Worm (Caenorhabditis elegans) whole organism, L4 larva: Measurements from ENCODE around the gene nhr-120.

Experiments
- F26F4.8 ChIP-seq: fragments of 200-800 bp; sonication (Bioruptor generic); conservative IDR thresholded peaks from 2 replicates; pipeline ENCODE4 v1.3.6; 2022; ENCODE audit warnings: missing genetic modification characterization, missing compliant biosample characterization
- F44E2.7 ChIP-seq: fragments of 200-800 bp; sonication (Bioruptor generic); IDR thresholded peaks from 2 replicates; pipeline ENCODE4 v2.1.2; 2022; ENCODE audit warnings: missing genetic modification characterization, missing compliant biosample characterization
- T20F7.1 ChIP-seq: fragments of 200-800 bp; sonication (Bioruptor generic); optimal IDR thresholded peaks from 2 replicates; lab custom pipeline; 2018; ENCODE audit warnings: mild to moderate bottlenecking, missing genetic modification characterization, missing compliant biosample characterization
- Y48G9A.11 ChIP-seq: fragments of 200-800 bp; sonication (Bioruptor generic); IDR thresholded peaks from 2 replicates; pipeline ENCODE4 v1.3.6; 2022; ENCODE audit warnings: missing genetic modification reagents, missing genetic modification characterization, missing compliant biosample characterization
- Y5F2A.4 ChIP-seq: fragments of 200-800 bp; sonication (Bioruptor generic); optimal IDR thresholded peaks from 2 replicates; lab custom pipeline; 2018; ENCODE audit warnings: mild to moderate bottlenecking, missing genetic modification characterization, missing compliant biosample characterization
- aha-1 ChIP-seq: fragments of 150-350 bp; peaks from one replicate; lab custom pipeline; 2014; ENCODE audit warnings: missing biosample characterization, missing genetic modification characterization
- aly-2 ChIP-seq: sonication (generic microtip); optimal IDR thresholded peaks from 2 replicates; lab custom pipeline; 2018; ENCODE audit warnings: missing biosample characterization, missing genetic modification characterization
- attf-4 ChIP-seq: sonication (generic microtip); optimal IDR thresholded peaks from 3 replicates; lab custom pipeline; 2017; ENCODE audit warnings: missing biosample characterization, missing genetic modification characterization
- ceh-20 ChIP-seq: fragments of 200-800 bp; sonication (Bioruptor generic); IDR thresholded peaks from 2 replicates; pipeline ENCODE4 v1.3.6; 2022; ENCODE audit warnings: missing genetic modification reagents, missing genetic modification characterization, missing compliant biosample characterization
- ceh-44 ChIP-seq: fragments of 200-800 bp; sonication (Bioruptor generic); IDR thresholded peaks from 2 replicates; pipeline ENCODE4 v1.3.6; 2022; ENCODE audit warnings: missing genetic modification reagents, missing genetic modification characterization, missing compliant biosample characterization
- ceh-82 ChIP-seq: sonication (generic microtip); optimal IDR thresholded peaks from 2 replicates; lab custom pipeline; 2017; ENCODE audit warnings: missing biosample characterization, missing genetic modification characterization
- ces-1 ChIP-seq: fragments of 150-350 bp; sonication (generic microtip); optimal IDR thresholded peaks from 4 replicates; lab custom pipeline; 2014; ENCODE audit warnings: missing biosample characterization, missing genetic modification reagents, missing genetic modification characterization
- daf-12 ChIP-seq: fragments of 150-350 bp; optimal IDR thresholded peaks from 2 replicates; lab custom pipeline; 2014; ENCODE audit warnings: missing biosample characterization, missing genetic modification reagents, missing genetic modification characterization
- daf-19 ChIP-seq: fragments of 200-800 bp; sonication (Bioruptor generic); conservative IDR thresholded peaks from 2 replicates; pipeline ENCODE4 v1.3.6; 2022; ENCODE audit warnings: missing genetic modification characterization, missing compliant biosample characterization
- daf-8 ChIP-seq: fragments of 200-800 bp; sonication (Bioruptor generic); IDR thresholded peaks from 2 replicates; pipeline ENCODE4 v1.3.6; 2022; ENCODE audit warnings: missing genetic modification characterization, missing compliant biosample characterization
- dmd-6 ChIP-seq: fragments of 200-800 bp; sonication (Bioruptor generic); IDR thresholded peaks from 2 replicates; pipeline ENCODE4 v1.3.6; 2022; ENCODE audit warnings: missing genetic modification reagents, missing genetic modification characterization, missing compliant biosample characterization
- dmd-8 ChIP-seq: fragments of 200-800 bp; sonication (Bioruptor generic); IDR thresholded peaks from 2 replicates; pipeline ENCODE4 v1.3.6; 2022; ENCODE audit warnings: missing genetic modification characterization, missing compliant biosample characterization
- dmd-9 ChIP-seq: fragments of 200-800 bp; sonication (Bioruptor generic); IDR thresholded peaks from 2 replicates; pipeline ENCODE4 v1.3.6; 2022; ENCODE audit warnings: missing genetic modification reagents, missing genetic modification characterization, missing compliant biosample characterization
- dve-1 ChIP-seq: sonication (generic microtip); optimal IDR thresholded peaks from 2 replicates; lab custom pipeline; 2017; ENCODE audit warnings: antibody characterized with exemption, mild to moderate bottlenecking, missing genetic modification characterization, missing compliant biosample characterization; ENCODE audit not compliant: insufficient read depth
- hif-1 ChIP-seq, 2 experiments: sonication (generic microtip); optimal IDR thresholded peaks; 2 replicates each; lab custom pipeline; 2016 to 2017; ENCODE audit warnings: missing compliant biosample characterization in 2 of 2, missing genetic modification characterization in 2 of 2, missing genetic modification reagents in 2 of 2, missing genotype in 2 of 2, mild to moderate bottlenecking in 1 of 2
- hlh-11 ChIP-seq: fragments of 200-800 bp; sonication (Bioruptor generic); optimal IDR thresholded peaks from 2 replicates; lab custom pipeline; 2018; ENCODE audit warnings: mild to moderate bottlenecking, missing genetic modification characterization, missing compliant biosample characterization
- hlh-30 ChIP-seq: sonication (generic microtip); optimal IDR thresholded peaks from 2 replicates; lab custom pipeline; 2017; ENCODE audit warnings: antibody characterized with exemption, mild to moderate bottlenecking, missing genetic modification characterization, missing compliant biosample characterization; ENCODE audit not compliant: insufficient read depth
- lim-7 ChIP-seq: fragments of 200-800 bp; sonication (Bioruptor generic); IDR thresholded peaks from 2 replicates; pipeline ENCODE4 v1.3.6; 2022; ENCODE audit warnings: missing genetic modification characterization, missing compliant biosample characterization
- lin-13 ChIP-seq: fragments of 150-350 bp; optimal IDR thresholded peaks from 2 replicates; lab custom pipeline; 2014; ENCODE audit warnings: missing biosample characterization, missing genetic modification reagents, missing genetic modification characterization
- lin-39 ChIP-seq: fragments of 150-350 bp; optimal IDR thresholded peaks from 2 replicates; lab custom pipeline; 2014; ENCODE audit warnings: missing biosample characterization, missing genetic modification reagents, missing genetic modification characterization
- lsy-2 ChIP-seq, 2 experiments: fragments of 150-350 bp in 1 of 2; sonication (generic microtip) in 1 of 2; optimal IDR thresholded peaks; 2 replicates each; lab custom pipeline; 2014 to 2017; ENCODE audit warnings: missing biosample characterization in 2 of 2, missing genetic modification characterization in 2 of 2
- mdl-1 ChIP-seq, 2 experiments: fragments of 150-350 bp in 1 of 2; sonication (generic microtip) in 1 of 2; optimal IDR thresholded peaks; 2 replicates each; lab custom pipeline; 2014 to 2017; ENCODE audit warnings: missing biosample characterization in 2 of 2, missing genetic modification characterization in 2 of 2
- mdt-29 ChIP-seq: fragments of 200-800 bp; sonication (Bioruptor generic); IDR thresholded peaks from 2 replicates; pipeline ENCODE4 v1.3.6; 2022; ENCODE audit warnings: missing genetic modification reagents, missing genetic modification characterization, missing compliant biosample characterization
- mep-1 ChIP-seq: fragments of 150-350 bp; sonication (generic microtip); optimal IDR thresholded peaks from 3 replicates; lab custom pipeline; 2014; ENCODE audit warnings: missing biosample characterization, missing genetic modification characterization
- mes-2 ChIP-seq: sonication (generic microtip); optimal IDR thresholded peaks from 2 replicates; lab custom pipeline; 2016; ENCODE audit warnings: missing genotype, mild to moderate bottlenecking, missing genetic modification characterization, missing compliant biosample characterization; ENCODE audit not compliant: poor library complexity, severe bottlenecking
- mxl-2 ChIP-seq: fragments of 200-800 bp; sonication (Bioruptor generic); conservative IDR thresholded peaks from 2 replicates; pipeline ENCODE4 v1.3.6; 2022; ENCODE audit warnings: missing genetic modification reagents, missing genetic modification characterization, missing compliant biosample characterization
- mxl-3 ChIP-seq: fragments of 200-800 bp; sonication (Bioruptor generic); optimal IDR thresholded peaks from 2 replicates; lab custom pipeline; 2018; ENCODE audit warnings: mild to moderate bottlenecking, missing genetic modification characterization, missing compliant biosample characterization
- nhr-10 ChIP-seq: fragments of 150-350 bp; optimal IDR thresholded peaks from 2 replicates; lab custom pipeline; 2014; ENCODE audit warnings: missing biosample characterization, missing genetic modification characterization
- nhr-28 ChIP-seq: fragments of 150-350 bp; optimal IDR thresholded peaks from 2 replicates; lab custom pipeline; 2014; ENCODE audit warnings: missing biosample characterization, missing genetic modification characterization
- nhr-41 ChIP-seq: fragments of 200-800 bp; sonication (Bioruptor generic); IDR thresholded peaks from 2 replicates; pipeline ENCODE4 v1.3.6; 2022; ENCODE audit warnings: missing genetic modification reagents, missing genetic modification characterization, missing compliant biosample characterization
- nhr-42 ChIP-seq: fragments of 200-800 bp; sonication (Bioruptor generic); IDR thresholded peaks from 2 replicates; pipeline ENCODE4 v1.3.6; 2022; ENCODE audit warnings: missing genetic modification characterization, missing compliant biosample characterization
- nhr-6 ChIP-seq: fragments of 150-350 bp; optimal IDR thresholded peaks from 2 replicates; lab custom pipeline; 2014; ENCODE audit warnings: missing biosample characterization, missing genetic modification characterization
- nhr-76 ChIP-seq: fragments of 150-350 bp; optimal IDR thresholded peaks from 2 replicates; lab custom pipeline; 2014; ENCODE audit warnings: missing biosample characterization, missing genetic modification characterization
- php-3 ChIP-seq: fragments of 200-800 bp; sonication (Bioruptor generic); IDR thresholded peaks from 2 replicates; pipeline ENCODE4 v1.3.6; 2022; ENCODE audit warnings: missing genetic modification reagents, missing genetic modification characterization, missing compliant biosample characterization
- pqm-1 ChIP-seq: sonication (generic microtip); optimal IDR thresholded peaks from 2 replicates; lab custom pipeline; 2017; ENCODE audit warnings: missing biosample characterization, missing genetic modification characterization
- saeg-2 ChIP-seq: fragments of 200-800 bp; sonication (Bioruptor generic); IDR thresholded peaks from 2 replicates; pipeline ENCODE4 v1.3.6; 2022; ENCODE audit warnings: missing genetic modification reagents, missing genetic modification characterization, missing compliant biosample characterization
- spr-3 ChIP-seq: fragments of 200-800 bp; sonication (Bioruptor generic); optimal IDR thresholded peaks from 2 replicates; lab custom pipeline; 2018; ENCODE audit warnings: mild to moderate bottlenecking, missing genetic modification characterization, missing compliant biosample characterization
- tra-1 ChIP-seq: fragments of 200-800 bp; sonication (Bioruptor generic); IDR thresholded peaks from 2 replicates; pipeline ENCODE4 v1.3.6; 2022; ENCODE audit warnings: missing genetic modification reagents, missing genetic modification characterization, missing compliant biosample characterization
- unc-39 ChIP-seq: sonication (generic microtip); optimal IDR thresholded peaks from 2 replicates; lab custom pipeline; 2017; ENCODE audit warnings: missing biosample characterization, missing genetic modification characterization
- unc-62 ChIP-seq, 3 experiments: fragments of 150-350 bp in 1 of 3; sonication (generic microtip); optimal IDR thresholded peaks in 2 of 3; peaks in 1 of 3; 1 replicate in 1 of 3; 2 replicates in 2 of 3; lab custom pipeline; 2014 to 2017; ENCODE audit warnings: missing biosample characterization in 3 of 3, missing genetic modification characterization in 3 of 3, missing genetic modification reagents in 3 of 3, missing genotype in 1 of 3
- vab-7 ChIP-seq: fragments of 200-800 bp; sonication (Bioruptor generic); IDR thresholded peaks from 2 replicates; pipeline ENCODE4 v1.3.6; 2022; ENCODE audit warnings: missing genetic modification reagents, missing genetic modification characterization, missing compliant biosample characterization
- zag-1 ChIP-seq: fragments of 150-350 bp; optimal IDR thresholded peaks from 2 replicates; lab custom pipeline; 2014; ENCODE audit warnings: missing biosample characterization, missing genetic modification characterization
- zfp-3 ChIP-seq: fragments of 200-800 bp; sonication (Bioruptor generic); conservative IDR thresholded peaks from 2 replicates; pipeline ENCODE4 v1.3.6; 2022; ENCODE audit warnings: missing genetic modification reagents, missing genetic modification characterization, missing compliant biosample characterization
- zip-11 ChIP-seq: fragments of 200-800 bp; sonication (Bioruptor generic); IDR thresholded peaks from 2 replicates; pipeline ENCODE4 v1.3.6; 2022; ENCODE audit warnings: missing genetic modification characterization, missing compliant biosample characterization
- ztf-11 ChIP-seq: fragments of 150-350 bp; optimal IDR thresholded peaks from 2 replicates; lab custom pipeline; 2014; ENCODE audit warnings: missing biosample characterization, missing genetic modification characterization

The nhr-120 gene

ce11 chrX:6649573-6649972 lies 9.2 kb upstream of the nhr-120 start:
- TF ChIP-seq nhr-10 (tag; lab: Kevin White, UChicago) (no peak), T20F7.1 (GFP tag; lab: Kevin White, UChicago) (no peak), zip-11 (GFP tag; lab: Robert Waterston, UW) (no peak), lim-7 (GFP tag; lab: Robert Waterston, UW) (no peak), php-3 (GFP tag; lab: Robert Waterston, UW) (no peak), ces-1 (GFP tag; lab: Kevin White, UChicago) (no peak), nhr-42 (GFP tag; lab: Robert Waterston, UW) (no peak), Y48G9A.11 (GFP tag; lab: Robert Waterston, UW) (no peak), dmd-6 (GFP tag; lab: Robert Waterston, UW) (no peak), hlh-30 (tag; lab: Kevin White, UChicago) (peak; percentile 20), mxl-3 (GFP tag; lab: Kevin White, UChicago) (peak; percentile 76), lin-13 (no peak), aly-2 (tag; lab: Kevin White, UChicago) (no peak), saeg-2 (GFP tag; lab: Robert Waterston, UW) (no peak), mxl-2 (GFP tag; lab: Robert Waterston, UW) (no peak), nhr-28 (peak; percentile 4), tra-1 (GFP tag; lab: Robert Waterston, UW) (no peak), F44E2.7 (GFP tag; lab: Robert Waterston, UW) (no peak), spr-3 (no peak), mdl-1 (tag; optimal IDR thresholded peaks at IDR 0.05; lab: Kevin White, UChicago) (no peak), daf-19 (no peak), zfp-3 (no peak)

ce11 chrX:6646387-6647061 lies 6.1 kb upstream of the nhr-120 start:
- TF ChIP-seq hlh-11 (peak; percentile 50), php-3 (GFP tag; lab: Robert Waterston, UW) (no peak), unc-62 (GFP tag; optimal IDR thresholded peaks at IDR 0.05 in 1 of 2; lab: Kevin White, UChicago) (no peak), unc-62 (tag; optimal IDR thresholded peaks at IDR 0.05; lab: Kevin White, UChicago) (no peak), dmd-8 (GFP tag; lab: Robert Waterston, UW) (no peak), lin-39 (tag; lab: Kevin White, UChicago) (no peak), ceh-44 (GFP tag; lab: Robert Waterston, UW) (no peak), mxl-3 (GFP tag; lab: Kevin White, UChicago) (no peak), daf-8 (GFP tag; lab: Robert Waterston, UW) (no peak), Y5F2A.4 (no peak), nhr-42 (GFP tag; lab: Robert Waterston, UW) (no peak), ztf-11 (no peak), aha-1 (tag; lab: Kevin White, UChicago) (no peak), mes-2 (tag; lab: Kevin White, UChicago) (no peak), daf-12 (tag; lab: Kevin White, UChicago) (no peak), dmd-9 (GFP tag; lab: Robert Waterston, UW) (no peak), ceh-82 (tag; lab: Kevin White, UChicago) (no peak), nhr-41 (GFP tag; lab: Robert Waterston, UW) (no peak), vab-7 (GFP tag; lab: Robert Waterston, UW) (no peak), attf-4 (tag; lab: Kevin White, UChicago) (no peak), pqm-1 (tag; lab: Kevin White, UChicago) (peak; percentile 55), zag-1 (tag; lab: Kevin White, UChicago) (no peak), dve-1 (tag; lab: Kevin White, UChicago) (peak; percentile 47), unc-39 (no peak), mep-1 (tag; lab: Kevin White, UChicago) (no peak), ceh-20 (no peak), F26F4.8 (GFP tag; lab: Robert Waterston, UW) (no peak), nhr-6 (tag; lab: Kevin White, UChicago) (no peak), lsy-2 (tag; optimal IDR thresholded peaks at IDR 0.05; lab: Kevin White, UChicago) (no peak), hif-1 (tag; optimal IDR thresholded peaks at IDR 0.05; lab: Kevin White, UChicago) (no peak), daf-19 (no peak), nhr-76 (tag; lab: Kevin White, UChicago) (no peak), saeg-2 (GFP tag; lab: Robert Waterston, UW) (no peak), mdt-29 (GFP tag; lab: Robert Waterston, UW) (no peak)
